Fruit fly (Drosophila melanogaster): ENCODE data around the gene CG42857.

Gene CG42857

dm6 chr3R:9771519-9771972 is 49.4 kb downstream of the CG42857 start, which contains the start of gene CG9471 (continued):
- TF ChIP-seq CG14667 (GFP tag; IDR thresholded peaks at IDR 0.05), result peak; percentile 89
- TF ChIP-seq gro (GFP tag; optimal IDR thresholded peaks at IDR 0.05), result peak; percentile 89
- peak; percentile 81 for TF ChIP-seq CG10959 (GFP tag; IDR thresholded peaks at IDR 0.05)
- peak; percentile 68; the same call in 1 of the 2 replicates for TF ChIP-seq dimm (GFP tag; IDR thresholded peaks at IDR 0.05)
- peak; percentile 1 for TF ChIP-seq bigmax (GFP tag; optimal IDR thresholded peaks at IDR 0.05)
- TF ChIP-seq Opbp (GFP tag; IDR thresholded peaks at IDR 0.05; ENCODE audit: partially characterized antibody), result no peak
- TF ChIP-seq HLH3B (GFP tag; IDR thresholded peaks at IDR 0.05), result peak; percentile 94
- TF ChIP-seq CG4282 (GFP tag; optimal IDR thresholded peaks at IDR 0.05), result peak; percentile 65
- TF ChIP-seq CG18619 (GFP tag; optimal IDR thresholded peaks at IDR 0.05), result peak; percentile 84
- TF ChIP-seq Dip3 (GFP tag; optimal IDR thresholded peaks at IDR 0.05), result peak; percentile 94
- TF ChIP-seq lbe (GFP tag; optimal IDR thresholded peaks at IDR 0.05), result peak; percentile 96
- TF ChIP-seq CHES-1-like (GFP tag; optimal IDR thresholded peaks at IDR 0.05), result peak; percentile 84
- peak; percentile 26 for TF ChIP-seq CTCF (GFP tag; optimal IDR thresholded peaks at IDR 0.05)
- peak; percentile 93 for TF ChIP-seq CG30403 (GFP tag; optimal IDR thresholded peaks at IDR 0.05)
- peak; percentile 80; the same call in 2 of the 3 replicates for TF ChIP-seq jigr1 (GFP tag; IDR thresholded peaks at IDR 0.05)
- peak; percentile 86 for TF ChIP-seq CG12219 (GFP tag; optimal IDR thresholded peaks at IDR 0.05)
- TF ChIP-seq CG5180 (GFP tag; optimal IDR thresholded peaks at IDR 0.05), result peak; percentile 70
- TF ChIP-seq eve (GFP tag; optimal IDR thresholded peaks at IDR 0.05), result no peak
- TF ChIP-seq CG17186 (GFP tag; optimal IDR thresholded peaks at IDR 0.05), result peak; percentile 16
- TF ChIP-seq CG10462 (GFP tag; optimal IDR thresholded peaks at IDR 0.05), result peak; percentile 83
- TF ChIP-seq run (tag; optimal IDR thresholded peaks at IDR 0.05), result peak; percentile 75
- no peak for TF ChIP-seq mld (GFP tag; IDR thresholded peaks at IDR 0.05; ENCODE audit: partially characterized antibody)
- TF ChIP-seq stwl (tag; optimal IDR thresholded peaks at IDR 0.05), result peak; percentile 33
- peak; percentile 89 for TF ChIP-seq CG10654 (GFP tag; optimal IDR thresholded peaks at IDR 0.05)
- TF ChIP-seq fd102C (GFP tag; optimal IDR thresholded peaks at IDR 0.05), result peak; percentile 57
- peak; percentile 75 for TF ChIP-seq Nf-YB (GFP tag; optimal IDR thresholded peaks at IDR 0.05)
- TF ChIP-seq chm (GFP tag; IDR thresholded peaks at IDR 0.05), result peak; percentile 93
- TF ChIP-seq E2f1 (GFP tag; IDR thresholded peaks at IDR 0.05), result peak; percentile 91
- TF ChIP-seq nom (GFP tag; optimal IDR thresholded peaks at IDR 0.05), result peak; percentile 86
- TF ChIP-seq Eip74EF (GFP tag; optimal IDR thresholded peaks at IDR 0.05), result peak in 1 of 2 experiments; percentile 90
- TF ChIP-seq jing (GFP tag; optimal IDR thresholded peaks at IDR 0.05), result no peak
- peak; percentile 57 for TF ChIP-seq CG31388 (GFP tag; optimal IDR thresholded peaks at IDR 0.05)
- no peak for TF ChIP-seq fru (optimal IDR thresholded peaks at IDR 0.05)
- peak; percentile 70 for TF ChIP-seq Ets97D (GFP tag; optimal IDR thresholded peaks at IDR 0.05)
- peak; percentile 95 for TF ChIP-seq CG15269 (tag; optimal IDR thresholded peaks at IDR 0.05)
- peak; percentile 84 for TF ChIP-seq CG9609 (GFP tag; optimal IDR thresholded peaks at IDR 0.05)
- peak; percentile 80 for TF ChIP-seq Oaz (GFP tag; IDR thresholded peaks at IDR 0.05)
- TF ChIP-seq Fer2 (tag; optimal IDR thresholded peaks at IDR 0.05), result peak; percentile 85
- peak; percentile 87 for TF ChIP-seq CG1602 (GFP tag; optimal IDR thresholded peaks at IDR 0.05)
- TF ChIP-seq CG12769 (tag; optimal IDR thresholded peaks at IDR 0.05), result peak; percentile 92
- peak; percentile 92 for TF ChIP-seq tap (tag; optimal IDR thresholded peaks at IDR 0.05)
- peak; percentile 90 for TF ChIP-seq Rx (GFP tag; IDR thresholded peaks at IDR 0.05)
- no peak for TF ChIP-seq inv (GFP tag; IDR thresholded peaks at IDR 0.05; ENCODE audit: partially characterized antibody)
- peak; percentile 91 for TF ChIP-seq CG14441 (GFP tag; IDR thresholded peaks at IDR 0.05)
- TF ChIP-seq Awh (GFP tag; IDR thresholded peaks at IDR 0.05), result peak; percentile 90
- peak; percentile 92 for TF ChIP-seq CG9727 (GFP tag; optimal IDR thresholded peaks at IDR 0.05)
- peak; percentile 82 for TF ChIP-seq org-1 (GFP tag; optimal IDR thresholded peaks at IDR 0.05)
- TF ChIP-seq tio (GFP tag; optimal IDR thresholded peaks at IDR 0.05), result no peak
- peak; percentile 71 for TF ChIP-seq Adf1 (GFP tag; IDR thresholded peaks at IDR 0.05)
- peak in 1 of 2 experiments; percentile 73 for TF ChIP-seq Hr78 (GFP tag; optimal IDR thresholded peaks at IDR 0.05)
- TF ChIP-seq cg (GFP tag; optimal IDR thresholded peaks at IDR 0.05), result no peak

Measured in whole organism, embryonic.